Worm (Caenorhabditis elegans) whole organism, late embryonic: ENCODE results near the gene R09D1.12.

ENCODE experiments used
- F13H6.1 ChIP-seq: sonication (generic microtip); optimal IDR thresholded peaks from 2 replicates; lab custom pipeline; 2016; ENCODE audit warnings: missing genetic modification characterization, missing compliant biosample characterization
- K09A11.1 ChIP-seq: sonication (generic microtip); optimal IDR thresholded peaks from 2 replicates; lab custom pipeline; 2017; ENCODE audit warnings: antibody characterized with exemption, mild to moderate bottlenecking, missing genetic modification characterization, missing compliant biosample characterization; ENCODE audit not compliant: insufficient read depth
- ahr-1 ChIP-seq: sonication (generic microtip); optimal IDR thresholded peaks from 2 replicates; lab custom pipeline; 2016; ENCODE audit warnings: missing genetic modification characterization, missing compliant biosample characterization
- ama-1 ChIP-seq: fragments of 150-350 bp; optimal IDR thresholded peaks from 2 replicates; lab custom pipeline; 2014
- ceh-14 ChIP-seq: sonication (generic microtip); optimal IDR thresholded peaks from 2 replicates; lab custom pipeline; 2016; ENCODE audit warnings: missing genotype, missing genetic modification characterization, missing compliant biosample characterization
- ceh-18 ChIP-seq: sonication (generic microtip); optimal IDR thresholded peaks from 2 replicates; lab custom pipeline; 2016; ENCODE audit warnings: missing genetic modification characterization, missing compliant biosample characterization
- ceh-22 ChIP-seq: sonication (generic microtip); optimal IDR thresholded peaks from 2 replicates; lab custom pipeline; 2017; ENCODE audit warnings: missing biosample characterization, missing genetic modification characterization
- ceh-48 ChIP-seq: sonication (generic microtip); optimal IDR thresholded peaks from 2 replicates; lab custom pipeline; 2016; ENCODE audit warnings: missing genetic modification characterization, inconsistent platforms, missing compliant biosample characterization
- dve-1 ChIP-seq: sonication (generic microtip); optimal IDR thresholded peaks from 2 replicates; lab custom pipeline; 2017; ENCODE audit warnings: antibody characterized with exemption, mild to moderate bottlenecking, missing genetic modification characterization, missing compliant biosample characterization
- elt-2 ChIP-seq: sonication (generic microtip); optimal IDR thresholded peaks from 2 replicates; lab custom pipeline; 2016; ENCODE audit warnings: missing genetic modification reagents, missing genetic modification characterization, missing compliant biosample characterization
- eyg-1 ChIP-seq: sonication (generic microtip); optimal IDR thresholded peaks from 2 replicates; lab custom pipeline; 2016; ENCODE audit warnings: missing genotype, missing genetic modification characterization, missing compliant biosample characterization
- fkh-6 ChIP-seq: sonication (generic microtip); optimal IDR thresholded peaks from 2 replicates; lab custom pipeline; 2016; ENCODE audit warnings: missing genetic modification characterization, missing compliant biosample characterization
- hlh-13 ChIP-seq: fragments of 200-800 bp; sonication (Bioruptor generic); optimal IDR thresholded peaks from 2 replicates; lab custom pipeline; 2018; ENCODE audit warnings: mild to moderate bottlenecking, missing genetic modification characterization, missing compliant biosample characterization
- hlh-15 ChIP-seq: sonication (generic microtip); optimal IDR thresholded peaks from 2 replicates; lab custom pipeline; 2016; ENCODE audit warnings: missing genetic modification characterization, missing compliant biosample characterization
- hlh-6 ChIP-seq: sonication (generic microtip); optimal IDR thresholded peaks from 2 replicates; lab custom pipeline; 2016; ENCODE audit warnings: missing genotype, missing genetic modification characterization, missing compliant biosample characterization
- hlh-8 ChIP-seq: sonication (generic microtip); optimal IDR thresholded peaks from 2 replicates; lab custom pipeline; 2016; ENCODE audit warnings: missing genotype, missing genetic modification characterization, missing compliant biosample characterization
- mec-3 ChIP-seq: sonication (generic microtip); optimal IDR thresholded peaks from 2 replicates; lab custom pipeline; 2016; ENCODE audit warnings: borderline replicate concordance, missing genetic modification characterization, missing compliant biosample characterization
- nhr-11 ChIP-seq: fragments of 150-350 bp; optimal IDR thresholded peaks from 2 replicates; lab custom pipeline; 2014; ENCODE audit warnings: missing biosample characterization, missing genetic modification characterization
- nhr-232 ChIP-seq: sonication (generic microtip); optimal IDR thresholded peaks from 2 replicates; lab custom pipeline; 2016; ENCODE audit warnings: missing genetic modification characterization, missing compliant biosample characterization
- odd-2 ChIP-seq: sonication (generic microtip); optimal IDR thresholded peaks from 2 replicates; lab custom pipeline; 2017; ENCODE audit warnings: antibody characterized with exemption, mild to moderate bottlenecking, missing genetic modification characterization, missing compliant biosample characterization
- pat-9 ChIP-seq: fragments of 200-800 bp; sonication (Bioruptor generic); optimal IDR thresholded peaks from 2 replicates; lab custom pipeline; 2018; ENCODE audit warnings: mild to moderate bottlenecking, missing genetic modification characterization, moderate library complexity, missing compliant biosample characterization
- pha-2 ChIP-seq: sonication (generic microtip); optimal IDR thresholded peaks from 2 replicates; lab custom pipeline; 2017; ENCODE audit warnings: mild to moderate bottlenecking, missing genetic modification characterization, missing compliant biosample characterization
- ref-2 ChIP-seq: sonication (generic microtip); optimal IDR thresholded peaks from 2 replicates; lab custom pipeline; 2016; ENCODE audit warnings: missing genetic modification characterization, missing compliant biosample characterization
- sdc-2 ChIP-seq: sonication (generic microtip); optimal IDR thresholded peaks from 2 replicates; lab custom pipeline; 2016; ENCODE audit warnings: missing genotype, missing genetic modification characterization, missing compliant biosample characterization
- syd-9 ChIP-seq: sonication (generic microtip); optimal IDR thresholded peaks from 2 replicates; lab custom pipeline; 2016; ENCODE audit warnings: mild to moderate bottlenecking, missing genetic modification characterization, moderate library complexity, missing compliant biosample characterization
- tbx-2 ChIP-seq: sonication (generic microtip); optimal IDR thresholded peaks from 2 replicates; lab custom pipeline; 2016; ENCODE audit warnings: missing genetic modification characterization, missing compliant biosample characterization
- ttx-3 ChIP-seq: sonication (generic microtip); optimal IDR thresholded peaks from 2 replicates; lab custom pipeline; 2016; ENCODE audit warnings: missing genetic modification reagents, missing genetic modification characterization, missing compliant biosample characterization
- unc-3 ChIP-seq, 2 experiments: fragments of 200-800 bp in 1 of 2; sonication (Bioruptor generic) in 1 of 2; sonication (generic microtip) in 1 of 2; conservative IDR thresholded peaks in 1 of 2; optimal IDR thresholded peaks in 1 of 2; 2 replicates each; pipeline versions ENCODE4 v1.3.6 to Lab custom; 2016 to 2022; ENCODE audit warnings: missing compliant biosample characterization in 2 of 2, missing genetic modification characterization in 2 of 2, missing genetic modification reagents in 1 of 2
- unc-55 ChIP-seq: sonication (generic microtip); optimal IDR thresholded peaks from 2 replicates; lab custom pipeline; 2017; ENCODE audit warnings: missing biosample characterization, missing genetic modification reagents, missing genetic modification characterization
- unc-86 ChIP-seq: sonication (generic microtip); optimal IDR thresholded peaks from 2 replicates; lab custom pipeline; 2016; ENCODE audit warnings: missing genetic modification characterization, missing compliant biosample characterization
- zip-5 ChIP-seq: sonication (generic microtip); optimal IDR thresholded peaks from 2 replicates; lab custom pipeline; 2016; ENCODE audit warnings: missing genetic modification characterization, missing compliant biosample characterization
- ztf-16 ChIP-seq: sonication (generic microtip); optimal IDR thresholded peaks from 2 replicates; lab custom pipeline; 2017; ENCODE audit warnings: missing genetic modification characterization, missing compliant biosample characterization

Gene R09D1.12

DNA sequence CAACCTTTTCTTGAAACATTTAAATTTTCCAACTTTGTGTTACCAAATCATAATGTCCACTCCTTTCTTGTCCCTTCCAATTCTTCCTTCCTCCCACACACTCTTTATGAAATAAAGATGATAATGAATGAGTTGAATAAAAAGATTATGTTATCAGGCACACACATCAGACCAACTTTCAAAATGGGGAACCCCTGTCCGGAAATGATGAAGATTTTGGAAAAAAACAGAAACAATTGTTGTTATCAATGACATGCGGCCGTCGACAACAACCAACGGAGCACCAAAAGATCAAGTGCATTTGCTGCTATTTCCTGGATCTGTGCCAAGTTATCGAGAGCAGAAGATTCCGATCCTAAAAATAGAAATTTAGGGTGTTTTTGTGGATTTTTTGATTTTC, 31.3 kb upstream of the R09D1.12 start:
- TF ChIP-seq elt-2 (tag; lab: Kevin White, UChicago) (peak; percentile 28), hlh-15 (tag; lab: Kevin White, UChicago) (no peak), ceh-22 (tag; lab: Kevin White, UChicago) (no peak), ref-2 (tag; lab: Kevin White, UChicago) (no peak), ceh-48 (tag; lab: Kevin White, UChicago) (no peak), unc-55 (GFP tag; lab: Kevin White, UChicago) (no peak)

ce11 chrII:9482529-9482928, 30.5 kb upstream of the R09D1.12 start:
- no peak for TF ChIP-seq ztf-16 (tag; lab: Kevin White, UChicago)
- TF ChIP-seq odd-2 (tag; lab: Kevin White, UChicago) = no peak
- no peak for TF ChIP-seq ama-1

DNA sequence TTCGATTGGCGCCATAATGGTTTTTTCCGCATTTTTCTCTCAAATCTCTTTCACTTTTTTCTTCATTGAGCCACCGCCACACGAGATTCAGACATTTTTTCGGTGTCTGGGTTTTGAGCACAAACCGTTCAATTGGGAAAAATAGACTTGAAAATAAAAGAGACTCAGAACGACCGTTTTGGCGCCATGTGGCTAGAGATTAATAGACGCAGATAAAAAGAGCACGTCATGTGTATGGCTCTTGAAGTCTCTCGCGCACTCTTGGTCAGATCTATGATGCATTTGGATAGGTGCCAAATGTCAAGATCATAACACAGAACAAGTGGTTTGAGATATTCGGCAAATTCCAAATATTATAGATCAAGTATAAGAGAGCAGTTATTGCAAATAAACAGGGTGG, 29.4 kb upstream of the R09D1.12 start:
- no peak for TF ChIP-seq hlh-8 (tag; lab: Kevin White, UChicago)

ce11 chrII:9480006-9480405, 27.9 kb upstream of the R09D1.12 start, which contains the start of gene T19H5.7:
Gene T19H5.7 (minus strand): TSS chrII:9480106.
- TF ChIP-seq ttx-3 (tag; lab: Kevin White, UChicago) = no peak
- TF ChIP-seq F13H6.1 (tag; lab: Kevin White, UChicago) = no peak
- TF ChIP-seq ceh-18 (tag; lab: Kevin White, UChicago) = no peak
- TF ChIP-seq fkh-6 (tag; lab: Kevin White, UChicago) = no peak
- no peak for TF ChIP-seq ceh-22 (tag; lab: Kevin White, UChicago)
- no peak for TF ChIP-seq eyg-1 (tag; lab: Kevin White, UChicago)
- TF ChIP-seq dve-1 (tag; lab: Kevin White, UChicago) = no peak
- TF ChIP-seq unc-55 (GFP tag; lab: Kevin White, UChicago) = no peak
- no peak for TF ChIP-seq sdc-2 (tag; lab: Kevin White, UChicago)
- no peak for TF ChIP-seq ceh-14 (tag; lab: Kevin White, UChicago)
- TF ChIP-seq tbx-2 (tag; lab: Kevin White, UChicago) = no peak
- TF ChIP-seq ama-1 = no peak
- no peak for TF ChIP-seq unc-3 (GFP tag; conservative IDR thresholded peaks at IDR 0.05; lab: Robert Waterston, UW)
- TF ChIP-seq unc-3 (tag; optimal IDR thresholded peaks at IDR 0.05; lab: Kevin White, UChicago) = no peak
- no peak for TF ChIP-seq hlh-6
- TF ChIP-seq mec-3 = no peak
- TF ChIP-seq ceh-48 (tag; lab: Kevin White, UChicago) = no peak
- no peak for TF ChIP-seq pha-2 (tag; lab: Kevin White, UChicago)
- TF ChIP-seq unc-86 (tag; lab: Kevin White, UChicago) = no peak
- no peak for TF ChIP-seq zip-5 (tag; lab: Kevin White, UChicago)

DNA sequence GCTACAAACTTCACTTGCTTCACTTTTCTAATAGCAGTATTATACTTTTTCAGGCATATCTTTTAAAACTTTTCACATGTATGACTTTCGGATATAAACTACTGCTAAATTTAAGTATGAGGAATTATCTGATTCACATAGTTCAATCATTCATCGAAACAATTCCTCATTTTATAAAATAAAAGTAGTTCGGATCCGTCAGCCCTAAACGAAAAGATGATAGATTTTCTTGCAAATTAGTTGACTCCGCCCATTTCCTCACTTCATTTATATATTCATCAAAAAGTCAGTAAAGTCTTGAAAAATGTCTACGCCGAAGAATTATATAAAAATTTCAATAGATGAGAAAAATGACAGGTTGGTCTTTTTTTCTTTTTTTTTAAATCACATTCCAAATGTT, 25.5 kb upstream of the R09D1.12 start, which contains the start of gene chil-27:
Gene chil-27 (plus strand): TSS at position 301 of the 400 bp plus-strand sequence.
- TF ChIP-seq F13H6.1 (tag; lab: Kevin White, UChicago) (no peak), syd-9 (no peak), pat-9 (tag; lab: Kevin White, UChicago) (no peak), hlh-6 (no peak), ama-1 (no peak), K09A11.1 (tag; lab: Kevin White, UChicago) (no peak), sdc-2 (tag; lab: Kevin White, UChicago) (no peak), nhr-11 (tag; lab: Kevin White, UChicago) (no peak), hlh-13 (no peak)

ce11 chrII:9474367-9475105, 22.5 kb upstream of the R09D1.12 start, which contains the start of the genes chil-25 and chil-26:
Gene chil-25 (minus strand): TSS chrII:9474467.
Gene chil-26 (plus strand): TSS chrII:9475055.
- TF ChIP-seq nhr-232 (tag; lab: Kevin White, UChicago) = no peak
- no peak for TF ChIP-seq unc-86 (tag; lab: Kevin White, UChicago)
- no peak for TF ChIP-seq tbx-2 (tag; lab: Kevin White, UChicago)
- TF ChIP-seq nhr-11 (tag; lab: Kevin White, UChicago) = no peak
- no peak for TF ChIP-seq ceh-14 (tag; lab: Kevin White, UChicago)
- no peak for TF ChIP-seq ceh-48 (tag; lab: Kevin White, UChicago)
- no peak for TF ChIP-seq zip-5 (tag; lab: Kevin White, UChicago)
- TF ChIP-seq odd-2 (tag; lab: Kevin White, UChicago) = no peak
- no peak for TF ChIP-seq pat-9 (tag; lab: Kevin White, UChicago)
- no peak for TF ChIP-seq ahr-1 (tag; lab: Kevin White, UChicago)
